Fruit fly (Drosophila melanogaster) whole organism: ENCODE results near the gene CheA75a.

Experiments
- Dll ChIP-seq: fragments of >200 bp; optimal IDR thresholded peaks from 2 replicates; lab custom pipeline; 2017
- pan ChIP-seq: fragments of >200 bp; optimal IDR thresholded peaks from 2 replicates; lab custom pipeline; 2017
- psq ChIP-seq: fragments of >200 bp; optimal IDR thresholded peaks from 2 replicates; lab custom pipeline; 2017
- usp ChIP-seq: fragments of >200 bp; optimal IDR thresholded peaks from 2 replicates; lab custom pipeline; 2017; ENCODE audit warnings: missing biosample characterization, missing genetic modification characterization, mixed read lengths

DNA sequence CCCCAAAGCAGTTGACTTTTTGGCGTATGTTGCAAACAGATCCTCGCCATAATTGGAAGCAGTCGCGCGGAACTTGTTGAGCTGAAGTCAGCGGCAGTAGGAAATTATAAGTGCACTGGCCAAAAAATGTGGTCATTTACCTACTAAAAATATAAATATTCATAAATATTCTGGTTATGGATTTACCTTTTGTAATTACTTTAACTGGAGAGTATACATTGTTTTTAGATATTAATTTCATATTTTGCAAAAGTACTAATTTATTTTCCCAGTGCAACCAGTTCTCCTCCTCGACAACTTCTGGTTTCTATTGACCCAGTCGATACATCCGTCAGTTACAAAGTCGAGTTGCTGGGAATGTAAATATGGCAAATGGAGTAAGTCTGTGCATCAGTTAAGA, 28.5 kb upstream of the CheA75a start:
- TF ChIP-seq pan (lab: Kevin White, UChicago) = no peak
- TF ChIP-seq psq (lab: Kevin White, UChicago) = no peak
- no peak for TF ChIP-seq usp
- no peak for TF ChIP-seq Dll (lab: Kevin White, UChicago)
